Fruit fly (Drosophila melanogaster) whole organism, pupa: ENCODE results near the gene CG9799.

Source experiments
- CG10348 ChIP-seq: fragments of 200-800 bp; sonication (Bioruptor generic); IDR thresholded peaks from 2 replicates; pipeline ENCODE4 v1.3.6; 2022; ENCODE audit warnings: missing biosample characterization, missing genetic modification characterization
- CG12605 ChIP-seq: fragments of 200-800 bp; sonication (Bioruptor generic); IDR thresholded peaks from 2 replicates; pipeline ENCODE4 v1.3.6; 2022; ENCODE audit warnings: missing biosample characterization, missing genetic modification characterization
- CG13204 ChIP-seq: fragments of 200-800 bp; sonication (Bioruptor generic); optimal IDR thresholded peaks from 2 replicates; lab custom pipeline; 2018; ENCODE audit warnings: missing biosample characterization, mild to moderate bottlenecking, missing genetic modification characterization, moderate library complexity
- CG14655 ChIP-seq: fragments of 200-800 bp; sonication (Bioruptor generic); optimal IDR thresholded peaks from 3 replicates; lab custom pipeline; 2017; ENCODE audit warnings: mild to moderate bottlenecking, missing biosample characterization, missing genetic modification reagents, missing genetic modification characterization
- CG15710 ChIP-seq: fragments of 200-800 bp; sonication (Bioruptor generic); optimal IDR thresholded peaks from 2 replicates; lab custom pipeline; 2018; ENCODE audit warnings: missing biosample characterization, mild to moderate bottlenecking, missing genetic modification characterization, moderate library complexity
- CG17806 ChIP-seq: fragments of 200-800 bp; sonication (Bioruptor generic); optimal IDR thresholded peaks from 2 replicates; lab custom pipeline; 2018; ENCODE audit warnings: missing biosample characterization, mild to moderate bottlenecking, missing genetic modification characterization, moderate library complexity
- CG32121 ChIP-seq: fragments of 200-800 bp; sonication (Bioruptor generic); IDR thresholded peaks from 2 replicates; pipeline ENCODE4 v1.3.6; 2022; ENCODE audit warnings: missing biosample characterization, missing genetic modification characterization
- CG34367 ChIP-seq: fragments of 200-800 bp; sonication (Bioruptor generic); optimal IDR thresholded peaks from 2 replicates; lab custom pipeline; 2018; ENCODE audit warnings: missing biosample characterization, mild to moderate bottlenecking, missing genetic modification characterization
- CG4496 ChIP-seq: fragments of 200-800 bp; sonication (Bioruptor generic); IDR thresholded peaks from 3 replicates; pipeline ENCODE4 v1.3.6; 2022; ENCODE audit warnings: missing biosample characterization, missing genetic modification characterization
- CG8159 ChIP-seq: fragments of 200-800 bp; sonication (Bioruptor generic); optimal IDR thresholded peaks from 3 replicates; lab custom pipeline; 2018; ENCODE audit warnings: missing biosample characterization, mild to moderate bottlenecking, missing genetic modification characterization, moderate library complexity
- CG8301 ChIP-seq: fragments of 200-800 bp; sonication (Bioruptor generic); optimal IDR thresholded peaks from 2 replicates; lab custom pipeline; 2018; ENCODE audit warnings: missing biosample characterization, mild to moderate bottlenecking, missing genetic modification characterization
- CG9948 ChIP-seq: fragments of 200-800 bp; sonication (Bioruptor generic); optimal IDR thresholded peaks from 2 replicates; lab custom pipeline; 2018; ENCODE audit warnings: missing biosample characterization, mild to moderate bottlenecking, missing genetic modification characterization, moderate library complexity
- D1 ChIP-seq: fragments of 200-800 bp; sonication (Bioruptor generic); optimal IDR thresholded peaks from 2 replicates; lab custom pipeline; 2018; ENCODE audit warnings: missing biosample characterization, mild to moderate bottlenecking, missing genetic modification characterization, moderate library complexity
- EcR ChIP-seq: fragments of 200-800 bp; sonication (Bioruptor generic); optimal IDR thresholded peaks from 3 replicates; lab custom pipeline; 2019; ENCODE audit warnings: missing biosample characterization, missing genetic modification characterization, mild to moderate bottlenecking, moderate library complexity, missing genetic modification reagents
- Ets98B ChIP-seq: fragments of 200-800 bp; sonication (Bioruptor generic); IDR thresholded peaks from 2 replicates; pipeline ENCODE4 v1.3.6; 2022; ENCODE audit warnings: missing biosample characterization, missing genetic modification characterization
- Pif1A ChIP-seq: fragments of 200-800 bp; sonication (Bioruptor generic); optimal IDR thresholded peaks from 3 replicates; lab custom pipeline; 2016; ENCODE audit warnings: missing biosample characterization, missing genetic modification characterization
- Pif1B ChIP-seq: fragments of 200-800 bp; sonication (Bioruptor generic); optimal IDR thresholded peaks from 3 replicates; lab custom pipeline; 2016; ENCODE audit warnings: missing biosample characterization, missing genetic modification characterization
- Snoo ChIP-seq: fragments of 200-800 bp; sonication (Bioruptor generic); optimal IDR thresholded peaks from 3 replicates; lab custom pipeline; 2017; ENCODE audit warnings: missing biosample characterization, mild to moderate bottlenecking, missing genetic modification characterization, inconsistent platforms
- fd96Ca ChIP-seq: fragments of 200-800 bp; sonication (Bioruptor generic); IDR thresholded peaks from 3 replicates; pipeline ENCODE4 v1.3.6; 2022; ENCODE audit warnings: missing biosample characterization, missing genetic modification characterization
- gl ChIP-seq: fragments of 200-800 bp; sonication (Bioruptor generic); optimal IDR thresholded peaks from 2 replicates; lab custom pipeline; 2018; ENCODE audit warnings: missing biosample characterization, mild to moderate bottlenecking, missing genetic modification characterization
- rn ChIP-seq: fragments of 200-800 bp; sonication (Bioruptor generic); IDR thresholded peaks from 2 replicates; pipeline ENCODE4 v1.3.6; 2022; ENCODE audit warnings: missing biosample characterization, missing genetic modification characterization

Gene CG9799

dm6 chr3R:13404841-13405441 is 16.4 kb upstream of the CG9799 start, which contains the start of gene yellow-e3:
yellow-e3 (minus strand) TSS chr3R:13404870.
- TF ChIP-seq CG17806 (tag; lab: Kevin White, UChicago) (no peak), Ets98B (no peak), Pif1A (GFP tag; lab: Kevin White, UChicago) (no peak), CG10348 (no peak), D1 (no peak), CG12605 (GFP tag; lab: Robert Waterston, UW) (no peak), Snoo (tag; lab: Kevin White, UChicago) (no peak), EcR (GFP tag; lab: Kevin White, UChicago) (no peak), CG13204 (GFP tag; lab: Kevin White, UChicago) (no peak), CG34367 (tag; lab: Kevin White, UChicago) (no peak), CG15710 (no peak), rn (GFP tag; lab: Robert Waterston, UW) (no peak), CG4496 (GFP tag; lab: Robert Waterston, UW) (no peak), gl (tag; lab: Kevin White, UChicago) (no peak)

dm6 chr3R:13403032-13403459 is 14.5 kb upstream of the CG9799 start, which contains the start of gene Dpm3:
Dpm3 (minus strand) TSS chr3R:13403051.
- TF ChIP-seq gl (tag; lab: Kevin White, UChicago) (no peak), Ets98B (no peak), Pif1A (GFP tag; lab: Kevin White, UChicago) (no peak), CG8301 (tag; lab: Kevin White, UChicago) (no peak), CG10348 (no peak), CG8159 (tag; lab: Kevin White, UChicago) (no peak), fd96Ca (GFP tag; lab: Robert Waterston, UW) (no peak), D1 (no peak), Snoo (tag; lab: Kevin White, UChicago) (no peak), CG17806 (tag; lab: Kevin White, UChicago) (no peak)

dm6 chr3R:13401722-13402296 is 13.3 kb upstream of the CG9799 start, which contains the start of gene GILT1:
GILT1 (minus strand) TSS chr3R:13401862.
- TF ChIP-seq CG12605 (GFP tag; lab: Robert Waterston, UW) (0 out of 2 replicates have a peak, but pooled peaks have one; percentile 5), CG10348 (no peak)

dm6 chr3R:13400902-13401721 is 12.6 kb upstream of the CG9799 start:
- TF ChIP-seq CG13204 (GFP tag; lab: Kevin White, UChicago) (peak; percentile 90), D1 (peak; percentile 90), EcR (GFP tag; lab: Kevin White, UChicago) (peak; percentile 79), CG8301 (tag; lab: Kevin White, UChicago) (peak; percentile 94), Pif1B (peak; percentile 94), CG17806 (tag; lab: Kevin White, UChicago) (peak; percentile 94), CG4496 (GFP tag; lab: Robert Waterston, UW) (peak; percentile 90), CG12605 (GFP tag; lab: Robert Waterston, UW) (peak; percentile 71; the same call in 1 of the 2 replicates), CG32121 (GFP tag; lab: Robert Waterston, UW) (peak; percentile 87), CG9948 (tag; lab: Kevin White, UChicago) (peak; percentile 94), CG10348 (peak; percentile 64; the same call in 1 of the 2 replicates), Snoo (tag; lab: Kevin White, UChicago) (peak; percentile 90), CG15710 (peak; percentile 94), CG34367 (tag; lab: Kevin White, UChicago) (peak; percentile 91), gl (tag; lab: Kevin White, UChicago) (peak; percentile 77), CG14655 (GFP tag; lab: Kevin White, UChicago) (peak; percentile 95), Ets98B (peak; percentile 80), CG8159 (tag; lab: Kevin White, UChicago) (peak; percentile 95), rn (GFP tag; lab: Robert Waterston, UW) (peak; percentile 71), Pif1A (GFP tag; lab: Kevin White, UChicago) (peak; percentile 92), fd96Ca (GFP tag; lab: Robert Waterston, UW) (peak; percentile 64; the same call in 2 of the 3 replicates)

- TF ChIP-seq CG8301 (tag; lab: Kevin White, UChicago) = no peak
- no peak for TF ChIP-seq CG4496 (GFP tag; lab: Robert Waterston, UW)
- TF ChIP-seq CG12605 (GFP tag; lab: Robert Waterston, UW) = no peak
- no peak for TF ChIP-seq CG10348
- no peak for TF ChIP-seq Ets98B
- TF ChIP-seq CG14655 (GFP tag; lab: Kevin White, UChicago) = no peak
- no peak for TF ChIP-seq D1
- TF ChIP-seq gl (tag; lab: Kevin White, UChicago) = no peak
Measured at dm6 chr3R:13397535-13397934, 9.0 kb upstream of the CG9799 start, which contains the start of gene CG14377. CG14377 (plus strand) TSS chr3R:13397835.
